Fruit fly (Drosophila melanogaster) ovary, adult (tissue): Measurements from ENCODE around the gene CG8260.
A peak's percentile ranks its signal among the peaks of the same experiment; 100 is the strongest.
"Not testable (repeated sequence)": the region's sequence is repeated elsewhere in the genome, so short reads cannot be mapped to it uniquely, and the experiment has no call there.

Experiments
- CG17801 ChIP-seq: fragments of 200-800 bp; optimal IDR thresholded peaks from 2 replicates; lab custom pipeline; 2019; ENCODE audit warnings: missing biosample characterization, mild to moderate bottlenecking, missing genetic modification characterization, moderate library complexity; ENCODE audit not compliant: partially characterized antibody

The CG8260 gene

DNA sequence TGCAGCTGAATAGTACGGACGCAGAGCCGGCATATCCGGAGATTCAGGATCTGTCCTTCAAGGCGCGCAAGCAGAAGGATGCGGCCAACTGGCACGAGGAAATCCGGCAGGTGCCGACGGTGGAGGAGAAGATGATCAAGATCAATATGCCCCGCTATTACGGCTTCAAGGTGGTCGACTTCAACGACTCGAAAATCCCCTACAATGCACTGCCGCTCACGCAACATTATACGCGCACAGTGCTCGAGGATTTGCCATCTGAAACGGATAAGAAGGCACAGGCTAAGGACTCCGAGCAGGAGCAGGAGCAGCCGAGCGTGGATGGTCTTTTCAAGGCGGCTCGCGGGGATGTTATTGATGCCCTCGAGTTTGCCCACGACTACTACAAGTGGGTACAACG lies 30.1 kb downstream of the CG8260 start:
- no peak for TF ChIP-seq CG17801

- TF ChIP-seq CG17801 = peak; percentile 28
Observed at dm6 chrX:15788235-15789187, 32.4 kb downstream of the CG8260 start, which contains the start of gene Rhp. Gene Rhp, plus strand, starts transcription at chrX:15788897.

- not testable (repeated sequence) for TF ChIP-seq CG17801
Observed at dm6 chrX:15795951-15796443, 39.9 kb downstream of the CG8260 start, which contains the start of gene sordd1. Gene sordd1, minus strand, starts transcription at chrX:15796028.

DNA sequence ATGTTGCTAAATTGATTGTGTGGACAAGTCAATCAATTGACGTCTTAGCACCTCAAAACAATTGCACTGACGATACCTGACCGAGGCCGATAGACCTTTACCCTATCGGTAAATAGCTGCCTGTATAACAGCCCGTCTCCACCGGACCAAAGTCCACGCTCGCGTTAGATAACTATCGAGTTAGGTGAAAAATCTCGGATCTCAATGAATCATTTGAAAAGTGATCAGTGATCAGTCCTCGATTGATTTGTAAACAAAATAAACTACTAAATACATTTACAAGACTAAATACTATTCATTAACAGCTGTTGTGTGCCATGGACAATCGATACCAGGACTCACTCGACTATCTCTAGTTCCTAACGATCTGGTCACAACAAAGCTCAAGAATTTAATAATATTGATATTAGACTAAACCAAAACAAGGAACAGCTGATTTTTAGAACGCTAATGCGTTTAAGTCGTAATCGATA lies 43.0 kb downstream of the CG8260 start, which contains the start of the genes sordd2 and CG15602:
TSS of gene sordd2 (minus strand) at position 78 of the 473 bp plus-strand sequence.
TSS of gene CG15602 (plus strand) at position 342 of the 473 bp plus-strand sequence.
- TF ChIP-seq CG17801 = not testable (repeated sequence)

DNA sequence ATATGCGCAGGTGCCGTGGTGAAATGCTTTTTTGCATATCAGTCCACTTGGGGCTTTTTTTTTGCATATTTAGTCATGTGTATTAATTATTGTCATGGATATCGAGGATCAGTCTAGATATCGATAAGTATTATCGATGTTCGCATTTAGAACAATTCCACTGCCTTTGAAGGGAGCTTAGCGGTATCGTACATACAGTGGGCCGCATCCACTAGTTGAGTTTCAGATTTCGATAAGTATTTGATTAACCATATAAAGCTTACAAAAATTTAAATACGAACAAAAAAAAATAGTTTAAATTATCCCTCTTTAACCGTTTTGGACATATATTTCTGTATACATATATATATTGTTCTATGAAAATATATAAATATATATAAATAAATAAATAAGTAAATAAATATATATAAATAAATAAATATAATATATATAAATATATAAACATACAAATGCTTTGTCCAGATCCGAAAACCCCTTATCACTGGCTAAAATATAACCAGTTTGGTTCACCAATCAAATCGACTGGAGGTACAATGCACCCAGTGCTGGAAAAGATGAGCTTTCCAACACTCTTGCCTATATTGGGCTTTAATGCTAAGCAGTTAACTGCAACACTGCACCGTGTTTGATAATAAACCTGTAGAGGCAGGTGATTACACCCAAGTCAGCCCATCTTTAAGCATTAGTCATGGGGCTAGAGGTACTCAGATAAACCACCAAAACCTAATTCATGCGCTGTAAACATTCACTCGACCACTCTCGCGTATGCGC lies 46.9 kb downstream of the CG8260 start:
- TF ChIP-seq CG17801 = peak; percentile 6

DNA sequence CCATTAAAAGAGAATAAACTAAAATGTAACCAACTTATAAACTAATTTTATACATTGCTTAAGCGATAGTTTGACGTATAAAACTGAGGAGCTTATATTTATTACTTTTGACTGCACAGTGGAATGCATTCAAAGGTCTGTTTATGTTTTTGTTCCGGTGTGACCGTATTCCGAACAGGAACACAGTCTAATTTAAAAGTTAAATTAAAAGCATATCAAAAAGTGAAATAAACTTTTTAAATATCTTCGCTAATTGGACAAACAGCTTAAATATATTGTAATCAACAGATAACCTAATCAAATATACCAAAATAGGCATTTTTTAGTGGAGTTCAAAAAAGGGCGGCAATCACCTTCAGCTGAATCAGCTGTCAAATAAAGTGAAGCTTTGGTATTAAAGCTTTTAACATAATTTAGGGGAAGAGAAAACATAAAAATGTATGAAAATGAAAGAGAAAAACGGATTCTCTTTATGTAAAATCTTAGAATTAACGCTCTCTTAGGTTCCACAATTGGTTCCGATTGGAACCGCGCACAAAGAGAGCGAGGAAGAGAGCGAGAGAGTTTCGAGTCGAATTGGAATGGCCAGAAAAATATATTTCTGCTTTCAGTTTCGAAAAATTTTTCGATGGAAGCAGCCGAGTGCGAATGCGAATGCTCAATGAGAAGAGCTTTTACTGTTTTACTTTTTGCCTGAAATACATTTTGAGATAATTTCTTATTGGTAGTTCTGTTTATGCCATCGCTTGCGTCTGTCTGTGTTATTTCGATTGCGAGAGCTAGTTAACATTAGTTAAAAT lies 47.8 kb downstream of the CG8260 start, which contains the start of the genes PGRP-LE and sd:
TSS of gene PGRP-LE (minus strand) at position 117 of the 800 bp plus-strand sequence.
TSS of gene sd (plus strand) at position 607 of the 800 bp plus-strand sequence.
- no peak for TF ChIP-seq CG17801

DNA sequence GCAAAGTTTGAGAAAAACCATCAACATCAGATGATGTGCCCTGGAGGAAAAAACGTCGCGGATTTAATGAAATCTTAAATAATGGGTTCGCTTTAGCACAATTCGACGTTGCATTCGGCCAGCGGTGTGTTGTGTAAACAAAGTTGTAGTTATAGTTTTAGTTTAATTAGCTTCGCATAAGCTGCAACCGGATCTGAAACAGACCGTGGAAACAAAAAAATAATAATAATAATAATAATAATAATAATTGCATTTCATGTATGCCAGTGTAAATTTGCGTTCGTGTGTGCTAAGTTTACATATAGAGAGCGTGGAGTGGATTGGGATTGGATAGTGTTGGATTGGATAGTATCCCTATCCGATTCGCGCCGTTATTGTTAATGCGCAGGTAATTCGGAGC lies 48.7 kb downstream of the CG8260 start:
- no peak for TF ChIP-seq CG17801

- no peak for TF ChIP-seq CG17801
Observed at dm6 chrX:15805523-15805922, 49.4 kb downstream of the CG8260 start.
